Fruit fly (Drosophila melanogaster): ENCODE data around the gene Cnx99A.

Gene Cnx99A

DNA sequence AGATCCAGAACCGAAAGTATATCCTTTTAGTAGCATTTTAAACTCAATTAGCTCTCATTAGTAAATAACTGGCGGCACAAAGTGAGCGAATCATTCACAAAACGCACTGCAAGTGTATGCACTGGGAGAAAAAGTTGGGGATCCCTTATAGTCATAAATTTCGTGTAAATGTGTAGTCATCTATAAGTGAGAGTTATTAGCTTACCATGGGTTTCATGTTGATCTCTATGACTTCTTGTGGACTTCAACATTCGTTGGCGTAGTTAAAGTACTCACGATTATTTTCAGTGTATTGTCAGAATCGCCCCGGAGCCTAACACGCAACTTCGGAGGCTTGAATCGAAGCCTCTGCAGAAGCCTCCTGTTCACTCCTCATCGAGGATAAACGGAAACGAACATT lies 42.4 kb downstream of the Cnx99A start:
- TF ChIP-seq Jra (GFP tag; optimal IDR thresholded peaks at IDR 0.05): peak; percentile 30
- no peak for TF ChIP-seq N (GFP tag; optimal IDR thresholded peaks at IDR 0.05)
- peak; percentile 55 for TF ChIP-seq CG32264 (GFP tag; optimal IDR thresholded peaks at IDR 0.05)
- peak; percentile 29 for TF ChIP-seq dsf (GFP tag; optimal IDR thresholded peaks at IDR 0.05; ENCODE audit: borderline replicate concordance)
- TF ChIP-seq CrebA (GFP tag; optimal IDR thresholded peaks at IDR 0.05; ENCODE audit: borderline replicate concordance): no peak
- peak in 1 of 2 experiments; percentile 87 for TF ChIP-seq foxo (GFP tag; optimal IDR thresholded peaks at IDR 0.05)
- peak; percentile 62 for TF ChIP-seq sage (GFP tag; optimal IDR thresholded peaks at IDR 0.05)
- peak; percentile 0 for TF ChIP-seq Mio (GFP tag; optimal IDR thresholded peaks at IDR 0.05)
- peak; percentile 83 for TF ChIP-seq rgr (GFP tag; optimal IDR thresholded peaks at IDR 0.05)
- TF ChIP-seq Myc (optimal IDR thresholded peaks at IDR 0.05): no peak
- TF ChIP-seq Sp1 (GFP tag; optimal IDR thresholded peaks at IDR 0.05): peak; percentile 82
- peak; percentile 53 for TF ChIP-seq CG9705 (GFP tag; optimal IDR thresholded peaks at IDR 0.05)
- no peak for TF ChIP-seq jim (GFP tag; optimal IDR thresholded peaks at IDR 0.05)
- no peak for TF ChIP-seq Dif (GFP tag; optimal IDR thresholded peaks at IDR 0.05; ENCODE audit: partially characterized antibody)
- TF ChIP-seq fru (GFP tag; optimal IDR thresholded peaks at IDR 0.05): peak; percentile 88
- TF ChIP-seq Abd-B (GFP tag; optimal IDR thresholded peaks at IDR 0.05): no peak
- peak; percentile 44 for TF ChIP-seq brk (GFP tag; optimal IDR thresholded peaks at IDR 0.05)
- peak; percentile 83 for TF ChIP-seq OdsH (GFP tag; optimal IDR thresholded peaks at IDR 0.05)
- peak; percentile 54 for TF ChIP-seq Rel (GFP tag; optimal IDR thresholded peaks at IDR 0.05)
- no peak for TF ChIP-seq Rel (tag; optimal IDR thresholded peaks at IDR 0.05)
- TF ChIP-seq pan (optimal IDR thresholded peaks at IDR 0.05): no peak
- no peak for TF ChIP-seq sv (GFP tag; optimal IDR thresholded peaks at IDR 0.05)
- TF ChIP-seq dmrt93B (GFP tag; optimal IDR thresholded peaks at IDR 0.05): peak; percentile 60
- no peak for TF ChIP-seq GATAd (GFP tag; optimal IDR thresholded peaks at IDR 0.05)
- TF ChIP-seq h (GFP tag; optimal IDR thresholded peaks at IDR 0.05): peak; percentile 86
- no peak for TF ChIP-seq Dfd (GFP tag; optimal IDR thresholded peaks at IDR 0.05)
- no peak for TF ChIP-seq Vsx2 (GFP tag; optimal IDR thresholded peaks at IDR 0.05; ENCODE audit: partially characterized antibody)
- peak; percentile 87 for TF ChIP-seq br (GFP tag; optimal IDR thresholded peaks at IDR 0.05)
- peak; percentile 82 for TF ChIP-seq HLH106 (tag; optimal IDR thresholded peaks at IDR 0.05)
- peak; percentile 80 for TF ChIP-seq Hnf4 (GFP tag; optimal IDR thresholded peaks at IDR 0.05)
- peak; percentile 83 for TF ChIP-seq ey (GFP tag; optimal IDR thresholded peaks at IDR 0.05)
- peak; percentile 62 for TF ChIP-seq psq (GFP tag; optimal IDR thresholded peaks at IDR 0.05)
- no peak for TF ChIP-seq usp (GFP tag; optimal IDR thresholded peaks at IDR 0.05)
- TF ChIP-seq Hr83 (GFP tag; optimal IDR thresholded peaks at IDR 0.05; ENCODE audit: poor library complexity, severe bottlenecking): no peak
- peak; percentile 34 for TF ChIP-seq tai (GFP tag; optimal IDR thresholded peaks at IDR 0.05)
- no peak for TF ChIP-seq dl (GFP tag; optimal IDR thresholded peaks at IDR 0.05; ENCODE audit: insufficient read depth in 1 of 2, partially characterized antibody in 2 of 2)
- TF ChIP-seq woc (GFP tag; optimal IDR thresholded peaks at IDR 0.05): peak; percentile 61
- no peak for TF ChIP-seq Hr78 (GFP tag; optimal IDR thresholded peaks at IDR 0.05)
- TF ChIP-seq lola (GFP tag; optimal IDR thresholded peaks at IDR 0.05): no peak

DNA sequence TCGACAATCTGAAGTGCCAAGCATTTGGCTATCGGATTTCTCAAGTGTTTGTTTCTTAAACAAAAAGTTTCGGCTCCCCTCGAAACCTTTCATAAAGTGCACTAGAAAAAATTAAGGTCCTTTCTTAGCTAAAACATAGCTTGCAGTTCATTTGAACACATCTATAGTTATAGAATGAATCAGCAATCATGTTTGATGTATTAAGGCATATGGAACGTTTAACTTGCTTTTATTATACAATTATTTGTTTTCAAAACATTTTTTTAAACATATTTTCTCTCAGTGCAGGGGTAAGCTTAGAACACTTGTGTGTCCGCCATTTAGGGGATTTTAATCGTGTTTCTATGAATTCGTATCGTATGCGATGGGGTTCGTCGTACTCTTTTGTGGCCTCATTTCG lies 44.9 kb downstream of the Cnx99A start:
- TF ChIP-seq Hnf4 (GFP tag; optimal IDR thresholded peaks at IDR 0.05) (no peak), OdsH (GFP tag; optimal IDR thresholded peaks at IDR 0.05) (no peak), sv (GFP tag; optimal IDR thresholded peaks at IDR 0.05) (peak; percentile 18), ey (GFP tag; optimal IDR thresholded peaks at IDR 0.05) (no peak)

DNA sequence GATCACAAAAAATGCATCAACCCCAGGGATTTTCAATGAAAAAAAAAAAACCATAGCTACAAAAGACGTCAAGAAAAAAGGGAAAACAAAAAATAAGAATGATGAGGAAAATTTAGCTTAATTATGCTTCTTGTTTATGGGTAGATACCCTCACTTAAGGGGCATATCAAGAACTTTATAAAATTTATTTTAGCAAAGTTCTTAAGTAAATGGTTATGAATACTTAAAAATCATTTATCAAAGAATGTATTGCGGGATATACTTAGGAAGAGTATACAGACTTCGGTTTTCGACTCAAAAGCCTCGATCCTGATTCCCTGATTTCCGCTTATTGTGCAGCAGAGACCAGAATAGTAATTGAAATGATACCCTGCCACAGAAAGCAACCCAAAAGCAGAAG lies 46.4 kb downstream of the Cnx99A start:
- TF ChIP-seq GATAd (GFP tag; optimal IDR thresholded peaks at IDR 0.05): no peak
- TF ChIP-seq ey (GFP tag; optimal IDR thresholded peaks at IDR 0.05): no peak
- TF ChIP-seq woc (GFP tag; optimal IDR thresholded peaks at IDR 0.05): no peak
- TF ChIP-seq pan (optimal IDR thresholded peaks at IDR 0.05): no peak
- no peak for TF ChIP-seq dsf (GFP tag; optimal IDR thresholded peaks at IDR 0.05; ENCODE audit: borderline replicate concordance)

Measured in whole organism, wandering third instar larva.